Worm (Caenorhabditis elegans) whole organism, young adult: ENCODE data around the gene mig-14.

Experiments
- T26A5.8 ChIP-seq: sonication (generic microtip); optimal IDR thresholded peaks from 2 replicates; lab custom pipeline; 2016; ENCODE audit warnings: missing genetic modification characterization, missing compliant biosample characterization
- Y79H2A.3 ChIP-seq: fragments of 200-800 bp; sonication (Bioruptor generic); conservative IDR thresholded peaks from 2 replicates; pipeline ENCODE4 v1.3.6; 2022; ENCODE audit warnings: missing genetic modification reagents, missing genetic modification characterization, missing compliant biosample characterization
- ZK185.1 ChIP-seq: sonication (generic microtip); optimal IDR thresholded peaks from 2 replicates; lab custom pipeline; 2016; ENCODE audit warnings: mild to moderate bottlenecking, missing genetic modification characterization, missing compliant biosample characterization; ENCODE audit not compliant: poor library complexity, severe bottlenecking
- akir-1 ChIP-seq: fragments of 200-800 bp; sonication (Bioruptor generic); optimal IDR thresholded peaks from 2 replicates; lab custom pipeline; 2018; ENCODE audit warnings: mild to moderate bottlenecking, missing genetic modification characterization, moderate library complexity, missing compliant biosample characterization
- efl-1 ChIP-seq: fragments of 150-350 bp; optimal IDR thresholded peaks from 2 replicates; lab custom pipeline; 2014; ENCODE audit warnings: missing biosample characterization, missing genetic modification reagents, missing genetic modification characterization
- egrh-3 ChIP-seq: fragments of 200-800 bp; sonication (Bioruptor generic); IDR thresholded peaks from 2 replicates; pipeline ENCODE4 v1.3.6; 2022; ENCODE audit warnings: missing genetic modification reagents, missing genetic modification characterization, missing compliant biosample characterization
- lin-35 ChIP-seq, 3 experiments: fragments of 150-350 bp in 2 of 3; sonication (generic microtip) in 1 of 3; optimal IDR thresholded peaks; 2 replicates each; lab custom pipeline; 2014 to 2018; ENCODE audit warnings: missing biosample characterization in 3 of 3, missing genetic modification characterization in 3 of 3, missing genetic modification reagents in 3 of 3
- lsl-1 ChIP-seq: fragments of 200-800 bp; sonication (Bioruptor generic); optimal IDR thresholded peaks from 2 replicates; lab custom pipeline; 2018; ENCODE audit warnings: mild to moderate bottlenecking, missing genetic modification characterization, moderate library complexity, missing compliant biosample characterization
- nhr-80 ChIP-seq: sonication (generic microtip); optimal IDR thresholded peaks from 2 replicates; lab custom pipeline; 2016; ENCODE audit warnings: missing genetic modification characterization, missing compliant biosample characterization
- rcor-1 ChIP-seq: fragments of 200-800 bp; sonication (Bioruptor generic); IDR thresholded peaks from 2 replicates; pipeline ENCODE4 v1.3.6; 2022; ENCODE audit warnings: missing genetic modification reagents, missing genetic modification characterization, missing compliant biosample characterization
- zfh-2 ChIP-seq: fragments of 200-800 bp; sonication (Bioruptor generic); conservative IDR thresholded peaks from 2 replicates; pipeline ENCODE4 v1.3.6; 2022; ENCODE audit warnings: missing genetic modification reagents, missing genetic modification characterization, missing compliant biosample characterization
- ztf-25 ChIP-seq: fragments of 200-800 bp; sonication (Bioruptor generic); IDR thresholded peaks from 2 replicates; pipeline ENCODE4 v1.3.6; 2022; ENCODE audit warnings: missing genetic modification reagents, missing genetic modification characterization, missing compliant biosample characterization
- ztf-28 ChIP-seq: fragments of 200-800 bp; sonication (Bioruptor generic); IDR thresholded peaks from 2 replicates; pipeline ENCODE4 v1.3.6; 2022; ENCODE audit warnings: missing genetic modification reagents, missing genetic modification characterization, missing compliant biosample characterization

The mig-14 gene

DNA sequence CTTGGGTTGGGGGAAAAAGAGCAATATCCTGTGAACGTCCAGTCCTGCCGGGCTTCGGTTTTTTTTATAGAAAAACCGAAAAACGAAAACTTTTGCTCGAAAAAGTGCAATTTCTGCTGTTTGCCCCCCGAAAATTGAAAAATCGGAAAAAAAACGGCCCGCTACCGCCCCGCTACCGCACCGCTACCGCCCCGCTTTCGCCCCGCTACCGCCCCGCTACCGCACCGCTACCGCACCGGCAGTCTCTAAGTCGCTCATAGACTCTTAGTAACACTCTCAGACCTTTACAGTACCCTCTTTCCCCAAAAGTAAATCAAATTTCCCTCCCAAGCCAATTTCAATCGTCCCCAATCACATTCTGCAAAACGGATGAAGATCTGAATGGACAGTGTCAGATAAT, 53.6 kb downstream of the mig-14 start:
- TF ChIP-seq ztf-28 (GFP tag; lab: Robert Waterston, UW) = no peak
- peak; percentile 79 for TF ChIP-seq zfh-2 (GFP tag; lab: Robert Waterston, UW)
- TF ChIP-seq egrh-3 = peak; percentile 50; the same call in 1 of the 2 replicates
- no peak for TF ChIP-seq Y79H2A.3 (GFP tag; lab: Robert Waterston, UW)

- TF ChIP-seq lsl-1 = no peak
- no peak for TF ChIP-seq akir-1 (GFP tag; lab: Kevin White, UChicago)
- no peak for TF ChIP-seq lin-35 (GFP tag; optimal IDR thresholded peaks at IDR 0.05; lab: Kevin White, UChicago)
- no peak for TF ChIP-seq nhr-80
- TF ChIP-seq efl-1 (GFP tag; lab: Kevin White, UChicago) = no peak
- no peak for TF ChIP-seq T26A5.8 (tag; lab: Kevin White, UChicago)
- TF ChIP-seq rcor-1 (GFP tag; lab: Robert Waterston, UW) = no peak
- no peak for TF ChIP-seq ztf-25 (GFP tag; lab: Robert Waterston, UW)
- TF ChIP-seq ZK185.1 (tag; lab: Kevin White, UChicago) = no peak
Measured at ce11 chrII:13796312-13796711, 54.8 kb downstream of the mig-14 start.
